Fruit fly (Drosophila melanogaster): ENCODE measurements around the gene CG43389.

DNA sequence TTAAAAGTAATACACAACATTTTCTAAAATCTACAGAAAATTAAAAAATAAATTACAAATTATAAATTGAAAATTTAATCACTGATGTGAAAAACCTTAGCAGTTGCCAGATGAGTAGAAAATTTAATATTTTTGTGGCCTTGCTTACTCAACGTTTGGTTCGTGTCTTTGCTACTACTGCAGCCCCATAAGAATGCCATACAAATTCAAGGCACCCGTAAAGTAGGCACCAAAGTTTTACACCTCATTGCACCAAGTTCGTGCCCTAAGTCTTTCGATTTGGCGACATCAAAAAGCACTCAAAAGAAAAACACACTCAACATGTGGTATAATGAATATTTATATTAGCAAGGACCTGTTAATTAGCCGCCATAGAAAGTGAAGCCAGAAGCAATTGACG is 29.1 kb downstream of the CG43389 start:
- TF ChIP-seq CG8478 (optimal IDR thresholded peaks at IDR 0.05) (no peak), CTCF (optimal IDR thresholded peaks at IDR 0.05) (peak; percentile 46 to 66)
